Worm (Caenorhabditis elegans): ENCODE results near the gene bath-33.
"Not testable (repeated sequence)": the region's sequence is repeated elsewhere in the genome, so short reads cannot be mapped to it uniquely, and the experiment has no call there.

- TF ChIP-seq pha-4 (tag; optimal IDR thresholded peaks at IDR 0.05); elt-2 (tag; optimal IDR thresholded peaks at IDR 0.05); fkh-10 (GFP tag; optimal IDR thresholded peaks at IDR 0.05); unc-62 (GFP tag; optimal IDR thresholded peaks at IDR 0.05); jun-1 (tag; optimal IDR thresholded peaks at IDR 0.05); fos-1 (tag; optimal IDR thresholded peaks at IDR 0.05); zag-1 (tag; optimal IDR thresholded peaks at IDR 0.05); nhr-25 (tag; optimal IDR thresholded peaks at IDR 0.05); lsy-12 (tag; optimal IDR thresholded peaks at IDR 0.05); pqm-1 (tag; optimal IDR thresholded peaks at IDR 0.05); nhr-11 (tag; optimal IDR thresholded peaks at IDR 0.05); ceh-28 (tag; optimal IDR thresholded peaks at IDR 0.05); snpc-4 (tag; optimal IDR thresholded peaks at IDR 0.05): not testable (repeated sequence)
Measured at ce11 chrII:1636392-1636791, 30.4 kb upstream of the bath-33 start, which contains the start of gene srg-20.
